Fruit fly (Drosophila melanogaster) Kc167 (cell line): ENCODE data around the gene RpS2.

Experiments
- Myc ChIP-seq: fragments of >200 bp; optimal IDR thresholded peaks from 2 replicates; lab custom pipeline; 2017; ENCODE audit warnings: missing external identifiers
- h ChIP-seq: fragments of >200 bp; optimal IDR thresholded peaks from 3 replicates; lab custom pipeline; 2018; ENCODE audit warnings: missing external identifiers
- insv ChIP-seq: fragments of >200 bp; optimal IDR thresholded peaks from 3 replicates; lab custom pipeline; 2018; ENCODE audit warnings: missing external identifiers
- psq ChIP-seq: fragments of >200 bp; optimal IDR thresholded peaks from 2 replicates; lab custom pipeline; 2017; ENCODE audit warnings: missing external identifiers

- TF ChIP-seq h (lab: Kevin White, UChicago): no peak
- TF ChIP-seq Myc (lab: Kevin White, UChicago): no peak
- TF ChIP-seq psq (lab: Kevin White, UChicago): no peak
- TF ChIP-seq insv (lab: Kevin White, UChicago): no peak
These were observed 14.9 kb downstream of the RpS2 start for dm6 chr2L:9882393-9882971.
